Worm (Caenorhabditis elegans): ENCODE measurements around the gene ints-7.

DNA sequence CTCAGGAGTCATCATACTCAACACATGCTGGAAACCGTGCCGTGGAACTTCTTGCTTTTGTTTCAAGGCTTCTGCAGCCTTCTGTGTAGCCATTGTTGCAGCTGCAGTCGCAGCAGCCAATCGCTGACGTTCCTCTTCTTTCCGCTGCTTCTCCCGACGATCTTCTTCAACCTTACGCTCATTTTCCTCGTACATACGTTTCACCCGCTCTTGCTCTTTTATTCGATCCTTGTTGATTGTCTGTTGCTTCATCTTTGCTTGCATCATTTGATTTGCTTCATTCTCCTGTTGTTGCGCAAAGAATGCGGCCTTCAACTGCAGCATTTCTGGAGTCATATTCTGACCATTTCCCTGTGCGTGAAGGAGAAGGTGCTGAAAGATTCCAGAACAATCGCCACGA, 40.0 kb downstream of the ints-7 start:
- TF ChIP-seq W03F9.2 (tag; optimal IDR thresholded peaks at IDR 0.05) = no peak
- no peak for TF ChIP-seq him-1 (tag; optimal IDR thresholded peaks at IDR 0.05)

Measured in whole organism, L4/young adult.